Worm (Caenorhabditis elegans): ENCODE data around the gene sucg-1.

DNA sequence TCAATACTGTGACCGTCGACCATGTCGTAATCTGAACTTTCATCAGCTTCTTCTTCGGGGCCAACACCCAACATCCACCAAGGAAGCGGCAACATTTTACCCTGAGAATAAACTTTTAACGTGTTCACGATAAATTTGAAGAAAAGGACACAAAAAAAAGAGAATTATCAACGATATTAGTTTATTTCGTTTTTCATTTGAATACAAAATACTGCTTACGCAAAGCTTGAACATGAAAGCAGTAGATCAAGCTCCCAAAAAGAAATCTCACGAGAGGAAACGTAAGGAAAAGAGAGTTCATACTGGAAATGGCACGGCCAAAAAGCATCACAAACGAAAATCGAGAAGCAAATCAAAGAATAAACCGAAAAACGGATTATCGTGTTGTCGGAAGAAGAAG, 35.0 kb downstream of the sucg-1 start, which contains the start of the genes C46A5.6 and C46A5.1:
- TF ChIP-seq Y53F4B.3 (GFP tag; IDR thresholded peaks at IDR 0.05), result no peak
- no peak for TF ChIP-seq unc-62 (GFP tag; optimal IDR thresholded peaks at IDR 0.05)
- no peak for TF ChIP-seq snpc-4 (GFP tag; optimal IDR thresholded peaks at IDR 0.05)
- no peak for TF ChIP-seq snpc-4 (tag; optimal IDR thresholded peaks at IDR 0.05)
- TF ChIP-seq F52B5.7 (tag; optimal IDR thresholded peaks at IDR 0.05), result no peak

All from whole organism, young adult.